Worm (Caenorhabditis elegans) whole organism, L2 larva: ENCODE results near the gene skpo-3.
A peak's percentile ranks its signal among the peaks of the same experiment; 100 is the strongest.

Experiments used
- F13H6.1 ChIP-seq: sonication (generic microtip); optimal IDR thresholded peaks from 2 replicates; lab custom pipeline; 2016; ENCODE audit warnings: missing genetic modification characterization, missing compliant biosample characterization
- R02D3.7 ChIP-seq: fragments of 150-350 bp; optimal IDR thresholded peaks from 2 replicates; lab custom pipeline; 2014; ENCODE audit warnings: missing biosample characterization, missing genetic modification characterization
- Y55F3AM.14 ChIP-seq: fragments of 200-800 bp; sonication (Bioruptor generic); optimal IDR thresholded peaks from 2 replicates; lab custom pipeline; 2018; ENCODE audit warnings: mild to moderate bottlenecking, missing genetic modification characterization, missing compliant biosample characterization
- ZK546.5 ChIP-seq: sonication (generic microtip); optimal IDR thresholded peaks from 2 replicates; lab custom pipeline; 2017; ENCODE audit warnings: missing biosample characterization, missing genetic modification characterization
- alr-1 ChIP-seq: fragments of 150-350 bp; optimal IDR thresholded peaks from 2 replicates; lab custom pipeline; 2014; ENCODE audit warnings: missing biosample characterization, missing genetic modification characterization
- aly-2 ChIP-seq: fragments of 150-350 bp; optimal IDR thresholded peaks from 2 replicates; lab custom pipeline; 2014; ENCODE audit warnings: missing biosample characterization, missing genetic modification characterization
- ama-1 ChIP-seq: fragments of 150-350 bp; optimal IDR thresholded peaks from 2 replicates; lab custom pipeline; 2018; ENCODE audit warnings: inconsistent platforms
- blmp-1 ChIP-seq: sonication (generic microtip); optimal IDR thresholded peaks from 2 replicates; lab custom pipeline; 2017; ENCODE audit warnings: missing genetic modification characterization, mild to moderate bottlenecking, missing compliant biosample characterization, antibody characterized with exemption, moderate library complexity; ENCODE audit not compliant: insufficient read depth
- ceh-16 ChIP-seq: fragments of 150-350 bp; optimal IDR thresholded peaks from 2 replicates; lab custom pipeline; 2014; ENCODE audit warnings: missing biosample characterization, missing genetic modification characterization
- ceh-82 ChIP-seq: fragments of 150-350 bp; optimal IDR thresholded peaks from 2 replicates; lab custom pipeline; 2014; ENCODE audit warnings: missing biosample characterization, missing genetic modification characterization
- crh-2 ChIP-seq: sonication (generic microtip); optimal IDR thresholded peaks from 2 replicates; lab custom pipeline; 2017; ENCODE audit warnings: missing biosample characterization, missing genetic modification characterization
- dmd-4 ChIP-seq: sonication (generic microtip); optimal IDR thresholded peaks from 2 replicates; lab custom pipeline; 2017; ENCODE audit warnings: missing biosample characterization, missing genetic modification characterization
- elt-1 ChIP-seq: fragments of 150-350 bp; optimal IDR thresholded peaks from 2 replicates; lab custom pipeline; 2014; ENCODE audit warnings: missing biosample characterization, missing genetic modification characterization
- elt-3 ChIP-seq: sonication (generic microtip); optimal IDR thresholded peaks from 2 replicates; lab custom pipeline; 2017; ENCODE audit warnings: missing biosample characterization, missing genetic modification characterization
- fos-1 ChIP-seq: fragments of 150-350 bp; optimal IDR thresholded peaks from 2 replicates; lab custom pipeline; 2014; ENCODE audit warnings: missing biosample characterization, missing genetic modification characterization
- gmeb-1 ChIP-seq: fragments of 150-350 bp; optimal IDR thresholded peaks from 2 replicates; lab custom pipeline; 2014; ENCODE audit warnings: missing biosample characterization, missing genetic modification characterization
- lin-13 ChIP-seq: fragments of 150-350 bp; optimal IDR thresholded peaks from 2 replicates; lab custom pipeline; 2014; ENCODE audit warnings: missing biosample characterization, missing genetic modification reagents, missing genetic modification characterization
- lin-39 ChIP-seq: fragments of 150-350 bp; optimal IDR thresholded peaks from 2 replicates; lab custom pipeline; 2014; ENCODE audit warnings: missing biosample characterization, missing genetic modification reagents, missing genetic modification characterization
- lsy-2 ChIP-seq, 2 experiments: fragments of 150-350 bp in 1 of 2; sonication (generic microtip) in 1 of 2; optimal IDR thresholded peaks; 2 replicates each; lab custom pipeline; 2014 to 2017; ENCODE audit warnings: missing biosample characterization in 2 of 2, missing genetic modification characterization in 2 of 2
- mab-5 ChIP-seq: fragments of 150-350 bp; optimal IDR thresholded peaks from 2 replicates; lab custom pipeline; 2014; ENCODE audit warnings: missing biosample characterization, missing genetic modification characterization
- mbf-1 ChIP-seq: sonication (generic microtip); optimal IDR thresholded peaks from 2 replicates; lab custom pipeline; 2017; ENCODE audit warnings: missing biosample characterization, missing genetic modification characterization
- nhr-11 ChIP-seq: fragments of 150-350 bp; optimal IDR thresholded peaks from 2 replicates; lab custom pipeline; 2014; ENCODE audit warnings: missing biosample characterization, missing genetic modification characterization
- nhr-12 ChIP-seq: fragments of 150-350 bp; optimal IDR thresholded peaks from 2 replicates; lab custom pipeline; 2014; ENCODE audit warnings: missing biosample characterization, missing genetic modification characterization
- nhr-129 ChIP-seq: fragments of 150-350 bp; optimal IDR thresholded peaks from 2 replicates; lab custom pipeline; 2014; ENCODE audit warnings: missing biosample characterization, missing genetic modification characterization
- nhr-237 ChIP-seq: fragments of 150-350 bp; optimal IDR thresholded peaks from 2 replicates; lab custom pipeline; 2014; ENCODE audit warnings: missing biosample characterization, missing genetic modification characterization
- nhr-25 ChIP-seq: fragments of 150-350 bp; sonication (generic microtip); optimal IDR thresholded peaks from 3 replicates; lab custom pipeline; 2014; ENCODE audit warnings: missing biosample characterization, missing genetic modification characterization
- nhr-6 ChIP-seq: fragments of 150-350 bp; optimal IDR thresholded peaks from 2 replicates; lab custom pipeline; 2014; ENCODE audit warnings: missing biosample characterization, missing genetic modification characterization
- nhr-77 ChIP-seq: fragments of 150-350 bp; optimal IDR thresholded peaks from 2 replicates; lab custom pipeline; 2014; ENCODE audit warnings: missing biosample characterization, missing genetic modification characterization
- peb-1 ChIP-seq: fragments of 150-350 bp; optimal IDR thresholded peaks from 2 replicates; lab custom pipeline; 2014; ENCODE audit warnings: missing biosample characterization, missing genetic modification characterization
- sem-4 ChIP-seq: fragments of 150-350 bp; optimal IDR thresholded peaks from 2 replicates; lab custom pipeline; 2014; ENCODE audit warnings: missing biosample characterization, missing genetic modification reagents, missing genetic modification characterization
- skn-1 ChIP-seq: sonication (generic microtip); optimal IDR thresholded peaks from 2 replicates; lab custom pipeline; 2017; ENCODE audit warnings: missing biosample characterization, missing genetic modification characterization
- sma-3 ChIP-seq: sonication (generic microtip); optimal IDR thresholded peaks from 2 replicates; lab custom pipeline; 2016; ENCODE audit warnings: missing genetic modification reagents, missing genetic modification characterization, missing compliant biosample characterization
- sma-9 ChIP-seq, 2 experiments: fragments of 150-350 bp in 1 of 2; sonication (generic microtip) in 1 of 2; optimal IDR thresholded peaks; 2 replicates each; lab custom pipeline; 2014 to 2016; ENCODE audit warnings: missing genetic modification characterization in 2 of 2, mild to moderate bottlenecking in 1 of 2, missing biosample characterization in 1 of 2, missing compliant biosample characterization in 1 of 2, missing genetic modification reagents in 1 of 2, moderate library complexity in 1 of 2
- snpc-4 ChIP-seq: fragments of 150-350 bp; optimal IDR thresholded peaks from 2 replicates; lab custom pipeline; 2014; ENCODE audit warnings: missing biosample characterization, missing genetic modification characterization
- unc-39 ChIP-seq: fragments of 150-350 bp; optimal IDR thresholded peaks from 2 replicates; lab custom pipeline; 2014; ENCODE audit warnings: missing biosample characterization, missing genetic modification characterization
- unc-55 ChIP-seq: fragments of 150-350 bp; sonication (generic microtip); optimal IDR thresholded peaks from 3 replicates; lab custom pipeline; 2014; ENCODE audit warnings: missing biosample characterization, missing genetic modification reagents, missing genetic modification characterization
- unc-62 ChIP-seq: fragments of 150-350 bp; optimal IDR thresholded peaks from 2 replicates; lab custom pipeline; 2014; ENCODE audit warnings: missing biosample characterization, missing genetic modification reagents, missing genetic modification characterization
- zag-1 ChIP-seq: fragments of 150-350 bp; optimal IDR thresholded peaks from 2 replicates; lab custom pipeline; 2014; ENCODE audit warnings: missing biosample characterization, missing genetic modification characterization
- ztf-1 ChIP-seq: fragments of 200-800 bp; sonication (Bioruptor generic); conservative IDR thresholded peaks from 2 replicates; pipeline ENCODE4 v1.3.6; 2022; ENCODE audit warnings: missing genetic modification characterization, missing compliant biosample characterization
- ztf-11 ChIP-seq: sonication (generic microtip); optimal IDR thresholded peaks from 2 replicates; lab custom pipeline; 2017; ENCODE audit warnings: missing biosample characterization, missing genetic modification characterization
- ztf-4 ChIP-seq: fragments of 150-350 bp; optimal IDR thresholded peaks from 2 replicates; lab custom pipeline; 2014; ENCODE audit warnings: missing biosample characterization, missing genetic modification characterization

Gene skpo-3

ce11 chrII:7245576-7245975, at the start of gene skpo-3:
skpo-3 (plus strand) TSS chrII:7245876.
- no peak for TF ChIP-seq ztf-11 (tag; lab: Kevin White, UChicago)
- TF ChIP-seq lin-39 (tag; lab: Kevin White, UChicago): no peak
- TF ChIP-seq snpc-4 (tag; lab: Kevin White, UChicago): no peak
- TF ChIP-seq ama-1 (lab: Kevin White, UChicago): no peak
- no peak for TF ChIP-seq zag-1
- TF ChIP-seq ZK546.5 (tag; lab: Kevin White, UChicago): no peak
- TF ChIP-seq, all 48 proteins: peak for 0

ce11 chrII:7196040-7196439, 49.6 kb upstream of the skpo-3 start, which contains the start of gene maoc-1:
maoc-1 (plus strand) TSS chrII:7196276.
- no peak for TF ChIP-seq ztf-11 (tag; lab: Kevin White, UChicago)
- TF ChIP-seq nhr-237 (tag; lab: Kevin White, UChicago): no peak
- peak; percentile 25 for TF ChIP-seq fos-1
- TF ChIP-seq ama-1 (lab: Kevin White, UChicago): no peak
- no peak for TF ChIP-seq elt-1 (tag; lab: Kevin White, UChicago)
- no peak for TF ChIP-seq nhr-129
- peak; percentile 13 for TF ChIP-seq sma-9 (GFP tag; optimal IDR thresholded peaks at IDR 0.05; lab: Kevin White, UChicago)
- TF ChIP-seq sma-9 (tag; optimal IDR thresholded peaks at IDR 0.05; lab: Kevin White, UChicago): no peak
- no peak for TF ChIP-seq crh-2 (tag; lab: Kevin White, UChicago)
- TF ChIP-seq ztf-4: no peak

- TF ChIP-seq ceh-82 (tag; lab: Kevin White, UChicago) (no peak), crh-2 (tag; lab: Kevin White, UChicago) (peak; percentile 32)
These were observed 48.2 kb upstream of the skpo-3 start for ce11 chrII:7197434-7197833.

- no peak for TF ChIP-seq ama-1 (lab: Kevin White, UChicago)
- no peak for TF ChIP-seq mab-5 (tag; lab: Kevin White, UChicago)
- TF ChIP-seq mbf-1 (tag; lab: Kevin White, UChicago): no peak
- no peak for TF ChIP-seq ZK546.5 (tag; lab: Kevin White, UChicago)
- no peak for TF ChIP-seq ztf-1
- TF ChIP-seq Y55F3AM.14 (GFP tag; lab: Kevin White, UChicago): no peak
- TF ChIP-seq nhr-237 (tag; lab: Kevin White, UChicago): no peak
- no peak for TF ChIP-seq ztf-11 (tag; lab: Kevin White, UChicago)
- no peak for TF ChIP-seq unc-62 (GFP tag; lab: Kevin White, UChicago)
- TF ChIP-seq aly-2 (tag; lab: Kevin White, UChicago): no peak
- no peak for TF ChIP-seq nhr-77 (tag; lab: Kevin White, UChicago)
- TF ChIP-seq unc-39 (tag; lab: Kevin White, UChicago): no peak
- no peak for TF ChIP-seq zag-1
- no peak for TF ChIP-seq lin-39 (tag; lab: Kevin White, UChicago)
- TF ChIP-seq dmd-4 (tag; lab: Kevin White, UChicago): no peak
- no peak for TF ChIP-seq crh-2 (tag; lab: Kevin White, UChicago)
- no peak for TF ChIP-seq nhr-12
These were observed 46.4 kb upstream of the skpo-3 start, which contains the start of gene E04F6.6 for ce11 chrII:7199308-7199707. E04F6.6 (minus strand) TSS chrII:7199565.

- TF ChIP-seq lin-13 (GFP tag; lab: Kevin White, UChicago) (peak; percentile 67), ama-1 (lab: Kevin White, UChicago) (no peak), ZK546.5 (tag; lab: Kevin White, UChicago) (no peak), F13H6.1 (tag; lab: Kevin White, UChicago) (peak; percentile 74), lsy-2 (tag; optimal IDR thresholded peaks at IDR 0.05; lab: Kevin White, UChicago) (peak; percentile 55 to 79), unc-62 (GFP tag; lab: Kevin White, UChicago) (no peak), gmeb-1 (tag; lab: Kevin White, UChicago) (peak; percentile 72), blmp-1 (peak; percentile 9), sma-3 (peak; percentile 86), elt-1 (tag; lab: Kevin White, UChicago) (no peak), unc-55 (GFP tag; lab: Kevin White, UChicago) (peak; percentile 61), ceh-16 (tag; lab: Kevin White, UChicago) (no peak), unc-39 (tag; lab: Kevin White, UChicago) (no peak), Y55F3AM.14 (GFP tag; lab: Kevin White, UChicago) (peak; percentile 87), zag-1 (no peak), nhr-237 (tag; lab: Kevin White, UChicago) (no peak), crh-2 (tag; lab: Kevin White, UChicago) (peak; percentile 44), elt-3 (tag; lab: Kevin White, UChicago) (no peak), ztf-4 (peak; percentile 75), skn-1 (tag; lab: Kevin White, UChicago) (no peak), snpc-4 (tag; lab: Kevin White, UChicago) (peak; percentile 99), nhr-25 (no peak), mbf-1 (tag; lab: Kevin White, UChicago) (no peak), nhr-6 (tag; lab: Kevin White, UChicago) (no peak), peb-1 (tag; lab: Kevin White, UChicago) (no peak), mab-5 (tag; lab: Kevin White, UChicago) (peak; percentile 9), R02D3.7 (tag; lab: Kevin White, UChicago) (no peak), fos-1 (peak; percentile 15), sem-4 (no peak), alr-1 (tag; lab: Kevin White, UChicago) (no peak), nhr-11 (tag; lab: Kevin White, UChicago) (no peak), lin-39 (tag; lab: Kevin White, UChicago) (no peak), nhr-129 (peak; percentile 76)
These were observed 45.6 kb upstream of the skpo-3 start, which contains the start of gene pcrg-1 for ce11 chrII:7200051-7200599. pcrg-1 (plus strand) TSS chrII:7200549.
